Worm (Caenorhabditis elegans): ENCODE results near the gene C34F11.2.

The C34F11.2 gene

ce11 chrII:5180272-5180671 lies 31.8 kb upstream of the C34F11.2 start:
- TF ChIP-seq ceh-20 (GFP tag; IDR thresholded peaks at IDR 0.05) (no peak), php-3 (GFP tag; IDR thresholded peaks at IDR 0.05) (no peak), mes-2 (tag; optimal IDR thresholded peaks at IDR 0.05; ENCODE audit: poor library complexity, severe bottlenecking) (no peak), dpl-1 (GFP tag; optimal IDR thresholded peaks at IDR 0.05) (no peak), hlh-30 (tag; optimal IDR thresholded peaks at IDR 0.05; ENCODE audit: insufficient read depth) (no peak), mxl-2 (GFP tag; conservative IDR thresholded peaks at IDR 0.05) (no peak), Y48G9A.11 (GFP tag; IDR thresholded peaks at IDR 0.05) (no peak), lin-1 (GFP tag; IDR thresholded peaks at IDR 0.05) (no peak), aha-1 (tag) (peak; percentile 86)

- no peak for TF ChIP-seq aly-2 (tag; optimal IDR thresholded peaks at IDR 0.05)
- peak; percentile 51 for TF ChIP-seq nhr-48 (tag; optimal IDR thresholded peaks at IDR 0.05)
- peak; percentile 56 for TF ChIP-seq dve-1 (tag; optimal IDR thresholded peaks at IDR 0.05; ENCODE audit: insufficient read depth)
- TF ChIP-seq nhr-25 (tag; optimal IDR thresholded peaks at IDR 0.05; ENCODE audit: borderline replicate concordance, insufficient read depth), result peak; percentile 70
- TF ChIP-seq zfp-3 (GFP tag; conservative IDR thresholded peaks at IDR 0.05), result 0 out of 2 replicates have a peak, but pooled peaks have one; percentile 47
- peak; percentile 75 for TF ChIP-seq F37D6.2 (tag; optimal IDR thresholded peaks at IDR 0.05)
- TF ChIP-seq hif-1 (tag; optimal IDR thresholded peaks at IDR 0.05), result peak in 1 of 2 experiments; percentile 58
- TF ChIP-seq unc-62 (GFP tag; optimal IDR thresholded peaks at IDR 0.05 in 1 of 2), result peak in 1 of 2 experiments; percentile 48
- no peak for TF ChIP-seq unc-62 (tag; optimal IDR thresholded peaks at IDR 0.05)
- peak; percentile 39 to 73 for TF ChIP-seq lsy-2 (tag; optimal IDR thresholded peaks at IDR 0.05)
- TF ChIP-seq mep-1 (tag; optimal IDR thresholded peaks at IDR 0.05), result peak; percentile 78
- peak; percentile 31 for TF ChIP-seq dpl-1 (GFP tag; optimal IDR thresholded peaks at IDR 0.05)
- peak; percentile 89 for TF ChIP-seq mxl-3 (GFP tag; optimal IDR thresholded peaks at IDR 0.05)
- peak; percentile 7 for TF ChIP-seq T20F7.1 (GFP tag; optimal IDR thresholded peaks at IDR 0.05)
- TF ChIP-seq ces-1 (GFP tag; optimal IDR thresholded peaks at IDR 0.05), result peak; percentile 60
- TF ChIP-seq ZK337.2 (GFP tag; IDR thresholded peaks at IDR 0.05), result no peak
- TF ChIP-seq zfp-2 (tag; optimal IDR thresholded peaks at IDR 0.05), result peak; percentile 19
- TF ChIP-seq hmg-1.1 (GFP tag; IDR thresholded peaks at IDR 0.05), result peak; percentile 85
- peak; percentile 79 for TF ChIP-seq rbr-2 (tag; optimal IDR thresholded peaks at IDR 0.05)
- peak; percentile 85 for TF ChIP-seq hlh-11 (tag; optimal IDR thresholded peaks at IDR 0.05)
- peak; percentile 55 for TF ChIP-seq fkh-10 (GFP tag; optimal IDR thresholded peaks at IDR 0.05)
- no peak for TF ChIP-seq daf-16 (GFP tag; optimal IDR thresholded peaks at IDR 0.05)
- TF ChIP-seq daf-16 (tag; optimal IDR thresholded peaks at IDR 0.05), result peak; percentile 1
- 0 out of 2 replicates have a peak, but pooled peaks have one; percentile 4 for TF ChIP-seq D1046.2 (GFP tag; IDR thresholded peaks at IDR 0.05)
- TF ChIP-seq nhr-11 (tag; optimal IDR thresholded peaks at IDR 0.05), result peak; percentile 75
- TF ChIP-seq spr-1 (tag; optimal IDR thresholded peaks at IDR 0.05), result peak; percentile 45
- 0 out of 2 replicates have a peak, but pooled peaks have one; percentile 27 for TF ChIP-seq T26A8.4 (GFP tag; IDR thresholded peaks at IDR 0.05)
- no peak for TF ChIP-seq zip-2 (tag; optimal IDR thresholded peaks at IDR 0.05)
- no peak for TF ChIP-seq ceh-32 (tag; optimal IDR thresholded peaks at IDR 0.05; ENCODE audit: poor library complexity)
- peak; percentile 48 for TF ChIP-seq lin-38 (GFP tag; IDR thresholded peaks at IDR 0.05)
- no peak for TF ChIP-seq mxl-2 (GFP tag; conservative IDR thresholded peaks at IDR 0.05)
- TF ChIP-seq lin-13 (GFP tag; optimal IDR thresholded peaks at IDR 0.05), result peak; percentile 21
- peak; percentile 98 for TF ChIP-seq aha-1 (tag)
- peak; percentile 46 for TF ChIP-seq nhr-28 (tag; optimal IDR thresholded peaks at IDR 0.05)
- no peak for TF ChIP-seq mdt-29 (GFP tag; IDR thresholded peaks at IDR 0.05)
- peak; percentile 94 for TF ChIP-seq hlh-30 (tag; optimal IDR thresholded peaks at IDR 0.05; ENCODE audit: insufficient read depth)
- peak; percentile 59; the same call in 1 of the 2 replicates for TF ChIP-seq set-16 (GFP tag; IDR thresholded peaks at IDR 0.05)
- TF ChIP-seq dmd-9 (GFP tag; IDR thresholded peaks at IDR 0.05), result no peak
- TF ChIP-seq ctbp-1 (GFP tag; IDR thresholded peaks at IDR 0.05), result peak; percentile 88
- 0 out of 2 replicates have a peak, but pooled peaks have one; percentile 19 for TF ChIP-seq ceh-44 (GFP tag; IDR thresholded peaks at IDR 0.05)
- peak; percentile 67; the same call in 1 of the 2 replicates for TF ChIP-seq ceh-20 (GFP tag; IDR thresholded peaks at IDR 0.05)
- TF ChIP-seq F26F4.8 (GFP tag; conservative IDR thresholded peaks at IDR 0.05), result no peak
- TF ChIP-seq mdl-1 (tag; optimal IDR thresholded peaks at IDR 0.05), result peak; percentile 72 to 93
- TF ChIP-seq tra-1 (GFP tag; IDR thresholded peaks at IDR 0.05), result peak; percentile 45
Observed at ce11 chrII:5181497-5181896, 30.6 kb upstream of the C34F11.2 start.

All from whole organism, L4 larva.